Worm (Caenorhabditis elegans): ENCODE results near the gene dct-18.

dct-18 gene

DNA sequence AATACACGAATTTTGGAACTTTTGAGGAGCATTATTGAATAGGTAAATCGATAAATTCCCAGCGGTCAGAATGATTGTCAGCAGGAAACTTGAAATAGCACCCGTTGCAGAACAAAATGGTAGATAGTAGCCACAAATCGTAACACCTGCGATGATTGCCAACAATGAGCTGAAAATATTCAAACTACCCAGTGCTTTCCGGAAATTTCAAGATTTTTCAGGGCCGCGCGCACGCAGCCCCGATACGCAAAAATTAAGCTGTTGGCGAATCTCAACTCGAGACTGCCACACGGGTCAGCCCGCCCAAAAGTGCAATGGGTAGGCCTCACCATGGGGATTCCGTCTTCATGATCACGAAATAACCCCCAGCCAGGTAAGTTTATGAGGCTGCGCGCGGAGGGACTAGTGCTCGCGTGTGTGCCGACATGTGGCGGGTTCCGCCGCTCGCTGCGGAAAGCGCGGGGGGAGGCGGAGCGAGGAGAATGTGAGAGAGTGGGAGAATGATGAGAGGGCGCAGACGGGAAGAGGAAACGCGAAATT lies 13.0 kb downstream of the dct-18 start:
- peak; percentile 69 for TF ChIP-seq sem-2 (GFP tag; optimal IDR thresholded peaks at IDR 0.05)
- peak; percentile 34 for TF ChIP-seq ceh-43 (GFP tag; optimal IDR thresholded peaks at IDR 0.05)
- TF ChIP-seq ceh-83 (GFP tag; optimal IDR thresholded peaks at IDR 0.05): peak; percentile 71
- TF ChIP-seq hlh-1 (tag; optimal IDR thresholded peaks at IDR 0.05): no peak
- TF ChIP-seq ces-1 (GFP tag; optimal IDR thresholded peaks at IDR 0.05): peak; percentile 21
- peak; percentile 61 for TF ChIP-seq bed-3 (GFP tag; optimal IDR thresholded peaks at IDR 0.05)
- TF ChIP-seq lsy-2 (tag; optimal IDR thresholded peaks at IDR 0.05): peak; percentile 48
- TF ChIP-seq ztf-11 (tag; optimal IDR thresholded peaks at IDR 0.05): peak; percentile 29
- TF ChIP-seq elt-1 (tag; optimal IDR thresholded peaks at IDR 0.05; ENCODE audit: borderline replicate concordance, insufficient read depth): no peak
- peak; percentile 53 for TF ChIP-seq ceh-39 (tag; optimal IDR thresholded peaks at IDR 0.05)
- TF ChIP-seq blmp-1 (tag; optimal IDR thresholded peaks at IDR 0.05): no peak
- TF ChIP-seq nhr-237 (tag; optimal IDR thresholded peaks at IDR 0.05): peak; percentile 1
- TF ChIP-seq unc-62 (GFP tag; optimal IDR thresholded peaks at IDR 0.05): no peak
- no peak for TF ChIP-seq unc-39 (tag; optimal IDR thresholded peaks at IDR 0.05)
- peak; percentile 52 for TF ChIP-seq unc-120 (tag; optimal IDR thresholded peaks at IDR 0.05; ENCODE audit: poor library complexity, severe bottlenecking)
- peak; percentile 57 for TF ChIP-seq mep-1 (tag; optimal IDR thresholded peaks at IDR 0.05)
- no peak for TF ChIP-seq nhr-2 (tag; optimal IDR thresholded peaks at IDR 0.05)
- no peak for TF ChIP-seq nhr-12 (tag; optimal IDR thresholded peaks at IDR 0.05)
- TF ChIP-seq mls-2 (tag; optimal IDR thresholded peaks at IDR 0.05): peak; percentile 76
- TF ChIP-seq snpc-4 (tag; optimal IDR thresholded peaks at IDR 0.05): no peak
- peak; percentile 53 for TF ChIP-seq tbx-8 (GFP tag; optimal IDR thresholded peaks at IDR 0.05)
- no peak for TF ChIP-seq flh-1 (GFP tag; optimal IDR thresholded peaks at IDR 0.05)
- peak; percentile 82 for TF ChIP-seq elt-3 (tag; optimal IDR thresholded peaks at IDR 0.05)
- TF ChIP-seq drap-1 (GFP tag; optimal IDR thresholded peaks at IDR 0.05): peak; percentile 79
- no peak for TF ChIP-seq mab-5 (tag; optimal IDR thresholded peaks at IDR 0.05)
- TF ChIP-seq cnd-1 (tag; optimal IDR thresholded peaks at IDR 0.05): peak; percentile 85
- TF ChIP-seq sptf-1 (tag; optimal IDR thresholded peaks at IDR 0.05): peak; percentile 77
- peak; percentile 69 for TF ChIP-seq ham-2 (GFP tag; optimal IDR thresholded peaks at IDR 0.05)
- no peak for TF ChIP-seq nhr-76 (tag; optimal IDR thresholded peaks at IDR 0.05)
- TF ChIP-seq zip-8 (tag; optimal IDR thresholded peaks at IDR 0.05): no peak
- peak; percentile 76 for TF ChIP-seq pha-4 (tag; optimal IDR thresholded peaks at IDR 0.05)
- TF ChIP-seq lin-32 (GFP tag; optimal IDR thresholded peaks at IDR 0.05): peak; percentile 30
- TF ChIP-seq M03D4.4 (tag; optimal IDR thresholded peaks at IDR 0.05): peak; percentile 77
- TF ChIP-seq nhr-28 (tag; optimal IDR thresholded peaks at IDR 0.05): no peak
- TF ChIP-seq lin-13 (tag; optimal IDR thresholded peaks at IDR 0.05): peak; percentile 89

ce11 chrII:12948158-12948557 lies 16.5 kb downstream of the dct-18 start, which contains the start of gene F58G1.7:
TSS of gene F58G1.7 (minus strand) at chrII:12948258.
- TF ChIP-seq ceh-83 (GFP tag; optimal IDR thresholded peaks at IDR 0.05) (no peak), bed-3 (GFP tag; optimal IDR thresholded peaks at IDR 0.05) (no peak), nhr-76 (tag; optimal IDR thresholded peaks at IDR 0.05) (no peak), nhr-12 (tag; optimal IDR thresholded peaks at IDR 0.05) (no peak), ceh-43 (GFP tag; optimal IDR thresholded peaks at IDR 0.05) (no peak)

ce11 chrII:12953297-12953696 lies 21.6 kb downstream of the dct-18 start:
- peak; percentile 77 for TF ChIP-seq ham-2 (GFP tag; optimal IDR thresholded peaks at IDR 0.05)
- peak; percentile 24 for TF ChIP-seq elt-1 (tag; optimal IDR thresholded peaks at IDR 0.05; ENCODE audit: borderline replicate concordance, insufficient read depth)
- TF ChIP-seq unc-120 (tag; optimal IDR thresholded peaks at IDR 0.05; ENCODE audit: poor library complexity, severe bottlenecking): peak; percentile 54
- peak; percentile 1 for TF ChIP-seq hlh-1 (tag; optimal IDR thresholded peaks at IDR 0.05)
- TF ChIP-seq ces-1 (GFP tag; optimal IDR thresholded peaks at IDR 0.05): peak; percentile 52
- peak; percentile 34 for TF ChIP-seq unc-62 (GFP tag; optimal IDR thresholded peaks at IDR 0.05)
- no peak for TF ChIP-seq M03D4.4 (tag; optimal IDR thresholded peaks at IDR 0.05)
- peak; percentile 61 for TF ChIP-seq pha-4 (tag; optimal IDR thresholded peaks at IDR 0.05)
- peak; percentile 24 for TF ChIP-seq lsy-2 (tag; optimal IDR thresholded peaks at IDR 0.05)
- no peak for TF ChIP-seq zip-8 (tag; optimal IDR thresholded peaks at IDR 0.05)
- no peak for TF ChIP-seq ceh-43 (GFP tag; optimal IDR thresholded peaks at IDR 0.05)
- no peak for TF ChIP-seq nhr-2 (tag; optimal IDR thresholded peaks at IDR 0.05)

All from whole organism, mixed stage, embryonic.